Worm (Caenorhabditis elegans) whole organism, L4 larva: ENCODE measurements around the gene C35B1.4.

Source experiments
- ama-1 ChIP-seq: fragments of 150-350 bp; optimal IDR thresholded peaks from 2 replicates; lab custom pipeline; 2014; ENCODE audit warnings: inconsistent platforms, mixed read lengths
- ctbp-1 ChIP-seq: fragments of 200-800 bp; sonication (Bioruptor generic); IDR thresholded peaks from 2 replicates; pipeline ENCODE4 v1.3.6; 2022; ENCODE audit warnings: missing genetic modification reagents, missing genetic modification characterization, missing compliant biosample characterization
- fos-1 ChIP-seq: fragments of 150-350 bp; optimal IDR thresholded peaks from 2 replicates; lab custom pipeline; 2014; ENCODE audit warnings: missing biosample characterization, missing genetic modification characterization
- lin-15B ChIP-seq: fragments of 150-350 bp; sonication (generic microtip); optimal IDR thresholded peaks from 3 replicates; lab custom pipeline; 2014; ENCODE audit warnings: missing biosample characterization, missing genetic modification characterization
- nhr-77 ChIP-seq: fragments of 150-350 bp; optimal IDR thresholded peaks from 2 replicates; lab custom pipeline; 2014; ENCODE audit warnings: missing biosample characterization, missing genetic modification characterization
- pha-4 ChIP-seq, 2 experiments: fragments of 150-350 bp in 1 of 2; fragments of 200-800 bp in 1 of 2; sonication (Bioruptor generic) in 1 of 2; IDR thresholded peaks in 1 of 2; optimal IDR thresholded peaks in 1 of 2; 2 replicates each; pipeline versions ENCODE4 v1.3.6 to Lab custom; 2014 to 2022; ENCODE audit warnings: missing genetic modification characterization in 2 of 2, missing genetic modification reagents in 2 of 2, missing biosample characterization in 1 of 2, missing compliant biosample characterization in 1 of 2
- php-3 ChIP-seq: fragments of 200-800 bp; sonication (Bioruptor generic); IDR thresholded peaks from 2 replicates; pipeline ENCODE4 v1.3.6; 2022; ENCODE audit warnings: missing genetic modification reagents, missing genetic modification characterization, missing compliant biosample characterization
- tra-1 ChIP-seq: fragments of 200-800 bp; sonication (Bioruptor generic); IDR thresholded peaks from 2 replicates; pipeline ENCODE4 v1.3.6; 2022; ENCODE audit warnings: missing genetic modification reagents, missing genetic modification characterization, missing compliant biosample characterization
- zip-11 ChIP-seq: fragments of 200-800 bp; sonication (Bioruptor generic); IDR thresholded peaks from 2 replicates; pipeline ENCODE4 v1.3.6; 2022; ENCODE audit warnings: missing genetic modification characterization, missing compliant biosample characterization

ce11 chrIV:4039984-4040383 lies 39.6 kb upstream of the C35B1.4 start, which contains the start of gene F35F11.2:
- no peak for TF ChIP-seq ama-1 (lab: Kevin White, UChicago)
- TF ChIP-seq tra-1 (GFP tag; lab: Robert Waterston, UW) = no peak
- no peak for TF ChIP-seq php-3 (GFP tag; lab: Robert Waterston, UW)
- no peak for TF ChIP-seq fos-1 (tag; lab: Kevin White, UChicago)
- no peak for TF ChIP-seq zip-11
- no peak for TF ChIP-seq ctbp-1 (GFP tag; lab: Robert Waterston, UW)
- no peak for TF ChIP-seq nhr-77 (tag; lab: Kevin White, UChicago)
- no peak for TF ChIP-seq pha-4 (GFP tag; IDR thresholded peaks at IDR 0.05; lab: Robert Waterston, UW)
- TF ChIP-seq pha-4 (tag; optimal IDR thresholded peaks at IDR 0.05; lab: Kevin White, UChicago) = no peak
- TF ChIP-seq lin-15B (tag; lab: Kevin White, UChicago) = no peak
